Fruit fly (Drosophila melanogaster) whole organism, embryonic: ENCODE results near the gene Eip75B.
A peak's percentile ranks its signal among the peaks of the same experiment; 100 is the strongest.

Experiments
- Atf-2 ChIP-seq: fragments of 200-800 bp; sonication (Bioruptor generic); optimal IDR thresholded peaks from 2 replicates; lab custom pipeline; 2016; ENCODE audit warnings: missing biosample characterization, missing genetic modification characterization
- BEAF-32 ChIP-seq: fragments of 200-800 bp; sonication (Bioruptor generic); optimal IDR thresholded peaks from 3 replicates; lab custom pipeline; 2017; ENCODE audit warnings: missing biosample characterization, missing genetic modification characterization, mild to moderate bottlenecking, moderate library complexity, missing genetic modification reagents
- BtbVII ChIP-seq: fragments of 200-800 bp; sonication (Bioruptor generic); optimal IDR thresholded peaks from 3 replicates; lab custom pipeline; 2017; ENCODE audit warnings: missing biosample characterization, mild to moderate bottlenecking, missing genetic modification characterization
- CG10209 ChIP-seq: fragments of 200-800 bp; sonication (Bioruptor generic); optimal IDR thresholded peaks from 3 replicates; lab custom pipeline; 2017; ENCODE audit warnings: missing biosample characterization, mild to moderate bottlenecking, missing genetic modification characterization, missing genetic modification reagents
- CG10431 ChIP-seq: fragments of 200-800 bp; sonication (Bioruptor generic); optimal IDR thresholded peaks from 3 replicates; lab custom pipeline; 2018; ENCODE audit warnings: missing biosample characterization, mild to moderate bottlenecking, missing genetic modification characterization
- CG10654 ChIP-seq: fragments of 200-800 bp; sonication (Bioruptor generic); optimal IDR thresholded peaks from 2 replicates; lab custom pipeline; 2016; ENCODE audit warnings: missing biosample characterization, missing genetic modification characterization
- CG10979 ChIP-seq: fragments of 200-800 bp; sonication (Bioruptor generic); optimal IDR thresholded peaks from 2 replicates; lab custom pipeline; 2018; ENCODE audit warnings: missing biosample characterization, mild to moderate bottlenecking, missing genetic modification characterization, moderate library complexity
- CG12299 ChIP-seq: fragments of 200-800 bp; sonication (Bioruptor generic); optimal IDR thresholded peaks from 2 replicates; lab custom pipeline; 2018; ENCODE audit warnings: missing biosample characterization, mild to moderate bottlenecking, missing genetic modification characterization
- CG13296 ChIP-seq: fragments of 200-800 bp; sonication (Bioruptor generic); optimal IDR thresholded peaks from 3 replicates; lab custom pipeline; 2018; ENCODE audit warnings: missing biosample characterization, mild to moderate bottlenecking, missing genetic modification characterization
- CG13894 ChIP-seq: fragments of 200-800 bp; sonication (Bioruptor generic); optimal IDR thresholded peaks from 3 replicates; lab custom pipeline; 2018; ENCODE audit warnings: missing biosample characterization, mild to moderate bottlenecking, missing genetic modification characterization, moderate library complexity
- CG14441 ChIP-seq: fragments of 200-800 bp; sonication (Bioruptor generic); IDR thresholded peaks from 2 replicates; pipeline ENCODE4 v1.3.6; 2022; ENCODE audit warnings: missing biosample characterization, missing genetic modification characterization
- CG15269 ChIP-seq: fragments of 200-800 bp; sonication (Bioruptor generic); optimal IDR thresholded peaks from 2 replicates; lab custom pipeline; 2018; ENCODE audit warnings: missing biosample characterization, mild to moderate bottlenecking, missing genetic modification characterization, moderate library complexity
- CG17359 ChIP-seq: fragments of 200-800 bp; sonication (Bioruptor generic); optimal IDR thresholded peaks from 3 replicates; lab custom pipeline; 2018; ENCODE audit warnings: missing biosample characterization, mild to moderate bottlenecking, missing genetic modification characterization, moderate library complexity
- CG17568 ChIP-seq: fragments of 200-800 bp; sonication (Bioruptor generic); optimal IDR thresholded peaks from 2 replicates; lab custom pipeline; 2018; ENCODE audit warnings: missing biosample characterization, mild to moderate bottlenecking, missing genetic modification characterization, moderate library complexity
- CG2120 ChIP-seq: fragments of 200-800 bp; sonication (Bioruptor generic); optimal IDR thresholded peaks from 3 replicates; lab custom pipeline; 2016; ENCODE audit warnings: missing biosample characterization, missing genetic modification characterization
- CG3838 ChIP-seq: fragments of 200-800 bp; sonication (Bioruptor generic); optimal IDR thresholded peaks from 3 replicates; lab custom pipeline; 2016; ENCODE audit warnings: missing biosample characterization, missing genetic modification characterization
- CG4360 ChIP-seq: fragments of 200-800 bp; sonication (Bioruptor generic); IDR thresholded peaks from 2 replicates; pipeline ENCODE4 v1.3.6; 2022; ENCODE audit warnings: missing biosample characterization, missing genetic modification characterization
- CG4617 ChIP-seq: fragments of 200-800 bp; sonication (Bioruptor generic); optimal IDR thresholded peaks from 3 replicates; lab custom pipeline; 2016; ENCODE audit warnings: missing biosample characterization, missing genetic modification characterization, borderline replicate concordance
- CG4730 ChIP-seq: fragments of 200-800 bp; sonication (Bioruptor generic); IDR thresholded peaks from 2 replicates; pipeline ENCODE4 v1.3.6; 2022; ENCODE audit warnings: missing biosample characterization, missing genetic modification characterization
- CG4854 ChIP-seq: fragments of 200-800 bp; sonication (Bioruptor generic); optimal IDR thresholded peaks from 2 replicates; lab custom pipeline; 2016; ENCODE audit warnings: missing biosample characterization, missing genetic modification characterization, inconsistent platforms
- CG6689 ChIP-seq: fragments of 200-800 bp; sonication (Bioruptor generic); IDR thresholded peaks from 2 replicates; pipeline ENCODE4 v1.3.6; 2022; ENCODE audit warnings: missing biosample characterization, missing genetic modification characterization
- Camta ChIP-seq: fragments of 200-800 bp; sonication (Bioruptor generic); optimal IDR thresholded peaks from 2 replicates; lab custom pipeline; 2016; ENCODE audit warnings: missing biosample characterization, missing genetic modification characterization
- Deaf1 ChIP-seq: fragments of 200-800 bp; optimal IDR thresholded peaks from 3 replicates; lab custom pipeline; 2019; ENCODE audit warnings: missing biosample characterization, mild to moderate bottlenecking, missing genetic modification characterization, moderate library complexity
- Dfd ChIP-seq, 2 experiments: fragments of >200 bp; optimal IDR thresholded peaks; 2 replicates each; lab custom pipeline; 2017; ENCODE audit warnings: missing biosample characterization in 2 of 2, missing genetic modification characterization in 2 of 2
- Hey ChIP-seq: fragments of 200-800 bp; sonication (Bioruptor generic); optimal IDR thresholded peaks from 3 replicates; lab custom pipeline; 2018; ENCODE audit warnings: missing biosample characterization, mild to moderate bottlenecking, missing genetic modification characterization
- Hr3 ChIP-seq: fragments of 200-800 bp; sonication (Bioruptor generic); optimal IDR thresholded peaks from 3 replicates; lab custom pipeline; 2016; ENCODE audit warnings: missing biosample characterization, missing genetic modification characterization
- MESR4 ChIP-seq: fragments of 200-800 bp; sonication (Bioruptor generic); optimal IDR thresholded peaks from 2 replicates; lab custom pipeline; 2018; ENCODE audit warnings: missing biosample characterization, mild to moderate bottlenecking, missing genetic modification characterization, moderate library complexity
- NfI ChIP-seq: fragments of 200-800 bp; sonication (Bioruptor generic); optimal IDR thresholded peaks from 3 replicates; lab custom pipeline; 2018; ENCODE audit warnings: missing biosample characterization, mild to moderate bottlenecking, missing genetic modification characterization, moderate library complexity
- Optix ChIP-seq: fragments of 200-800 bp; sonication (Bioruptor generic); IDR thresholded peaks from 3 replicates; pipeline ENCODE4 v1.3.6; 2022; ENCODE audit warnings: missing biosample characterization, missing genetic modification characterization
- Ptx1 ChIP-seq: fragments of 200-800 bp; sonication (Bioruptor generic); IDR thresholded peaks from 2 replicates; pipeline ENCODE4 v1.3.6; 2022; ENCODE audit warnings: missing biosample characterization, missing genetic modification characterization
- ab ChIP-seq: fragments of 200-800 bp; sonication (Bioruptor generic); optimal IDR thresholded peaks from 2 replicates; lab custom pipeline; 2016; ENCODE audit warnings: missing biosample characterization, missing genetic modification characterization
- bowl ChIP-seq: fragments of 200-800 bp; sonication (Bioruptor generic); IDR thresholded peaks from 2 replicates; pipeline ENCODE4 v1.3.6; 2022; ENCODE audit warnings: missing biosample characterization, missing genetic modification characterization
- caup ChIP-seq: fragments of 200-800 bp; sonication (Bioruptor generic); optimal IDR thresholded peaks from 3 replicates; lab custom pipeline; 2017; ENCODE audit warnings: missing biosample characterization, mild to moderate bottlenecking, missing genetic modification characterization, moderate library complexity; ENCODE audit not compliant: severe bottlenecking
- disco-r ChIP-seq: fragments of 200-800 bp; sonication (Bioruptor generic); optimal IDR thresholded peaks from 2 replicates; lab custom pipeline; 2016; ENCODE audit warnings: missing biosample characterization, missing genetic modification characterization
- hth ChIP-seq: fragments of >200 bp; optimal IDR thresholded peaks from 2 replicates; lab custom pipeline; 2017; ENCODE audit warnings: inconsistent platforms
- lov ChIP-seq, 2 experiments: fragments of 200-800 bp in 1 of 2; fragments of >200 bp in 1 of 2; sonication (Bioruptor generic) in 1 of 2; IDR thresholded peaks in 1 of 2; optimal IDR thresholded peaks in 1 of 2; 2 replicates in 1 of 2; 3 replicates in 1 of 2; pipeline versions ENCODE4 v1.3.6 to Lab custom; 2017 to 2022; ENCODE audit warnings: missing biosample characterization in 1 of 2, missing genetic modification characterization in 1 of 2
- oc ChIP-seq: fragments of 200-800 bp; sonication (Bioruptor generic); optimal IDR thresholded peaks from 2 replicates; lab custom pipeline; 2018; ENCODE audit warnings: missing biosample characterization, mild to moderate bottlenecking, missing genetic modification characterization, moderate library complexity
- odd ChIP-seq: fragments of 200-800 bp; sonication (Bioruptor generic); optimal IDR thresholded peaks from 2 replicates; lab custom pipeline; 2017; ENCODE audit warnings: missing biosample characterization, mild to moderate bottlenecking, missing genetic modification characterization
- onecut ChIP-seq: fragments of 200-800 bp; sonication (Bioruptor generic); IDR thresholded peaks from 2 replicates; pipeline ENCODE4 v1.3.6; 2022; ENCODE audit warnings: missing biosample characterization, missing genetic modification characterization
- p53 ChIP-seq: fragments of 200-800 bp; sonication (Bioruptor generic); optimal IDR thresholded peaks from 2 replicates; lab custom pipeline; 2016; ENCODE audit warnings: missing biosample characterization, missing genetic modification characterization
- pan ChIP-seq, 4 experiments: fragments of >200 bp in 3 of 4; fragments of 200-800 bp in 1 of 4; sonication (Bioruptor generic) in 1 of 4; optimal IDR thresholded peaks in 3 of 4; IDR thresholded peaks in 1 of 4; 2 replicates each; pipeline versions ENCODE4 v1.3.6 to Lab custom; 2017 to 2022; ENCODE audit warnings: missing biosample characterization in 2 of 4, missing genetic modification characterization in 2 of 4, mixed read lengths in 1 of 4
- prd ChIP-seq, 3 experiments: fragments of >200 bp in 2 of 3; fragments of 200-800 bp in 1 of 3; sonication (Bioruptor generic) in 1 of 3; optimal IDR thresholded peaks in 2 of 3; IDR thresholded peaks in 1 of 3; 2 replicates in 2 of 3; 3 replicates in 1 of 3; pipeline versions ENCODE4 v1.3.6 to Lab custom; 2017 to 2022; ENCODE audit warnings: missing biosample characterization in 1 of 3, missing genetic modification characterization in 1 of 3
- shn ChIP-seq: fragments of 200-800 bp; sonication (Bioruptor generic); optimal IDR thresholded peaks from 3 replicates; lab custom pipeline; 2016; ENCODE audit warnings: missing biosample characterization, missing genetic modification characterization
- so ChIP-seq: fragments of 200-800 bp; sonication (Bioruptor generic); IDR thresholded peaks from 3 replicates; pipeline ENCODE4 v1.3.6; 2022; ENCODE audit warnings: missing biosample characterization, missing genetic modification characterization
- tgo ChIP-seq: fragments of 200-800 bp; sonication (Bioruptor generic); IDR thresholded peaks from 3 replicates; pipeline ENCODE4 v1.3.6; 2022; ENCODE audit warnings: missing biosample characterization, missing genetic modification characterization
- zen ChIP-seq: fragments of 200-800 bp; sonication (Bioruptor generic); optimal IDR thresholded peaks from 3 replicates; lab custom pipeline; 2018; ENCODE audit warnings: missing biosample characterization, mild to moderate bottlenecking, missing genetic modification characterization, moderate library complexity
- zen2 ChIP-seq: fragments of 200-800 bp; sonication (Bioruptor generic); IDR thresholded peaks from 3 replicates; pipeline ENCODE4 v1.3.6; 2022; ENCODE audit warnings: missing biosample characterization, missing genetic modification characterization; ENCODE audit not compliant: partially characterized antibody

The Eip75B gene

DNA sequence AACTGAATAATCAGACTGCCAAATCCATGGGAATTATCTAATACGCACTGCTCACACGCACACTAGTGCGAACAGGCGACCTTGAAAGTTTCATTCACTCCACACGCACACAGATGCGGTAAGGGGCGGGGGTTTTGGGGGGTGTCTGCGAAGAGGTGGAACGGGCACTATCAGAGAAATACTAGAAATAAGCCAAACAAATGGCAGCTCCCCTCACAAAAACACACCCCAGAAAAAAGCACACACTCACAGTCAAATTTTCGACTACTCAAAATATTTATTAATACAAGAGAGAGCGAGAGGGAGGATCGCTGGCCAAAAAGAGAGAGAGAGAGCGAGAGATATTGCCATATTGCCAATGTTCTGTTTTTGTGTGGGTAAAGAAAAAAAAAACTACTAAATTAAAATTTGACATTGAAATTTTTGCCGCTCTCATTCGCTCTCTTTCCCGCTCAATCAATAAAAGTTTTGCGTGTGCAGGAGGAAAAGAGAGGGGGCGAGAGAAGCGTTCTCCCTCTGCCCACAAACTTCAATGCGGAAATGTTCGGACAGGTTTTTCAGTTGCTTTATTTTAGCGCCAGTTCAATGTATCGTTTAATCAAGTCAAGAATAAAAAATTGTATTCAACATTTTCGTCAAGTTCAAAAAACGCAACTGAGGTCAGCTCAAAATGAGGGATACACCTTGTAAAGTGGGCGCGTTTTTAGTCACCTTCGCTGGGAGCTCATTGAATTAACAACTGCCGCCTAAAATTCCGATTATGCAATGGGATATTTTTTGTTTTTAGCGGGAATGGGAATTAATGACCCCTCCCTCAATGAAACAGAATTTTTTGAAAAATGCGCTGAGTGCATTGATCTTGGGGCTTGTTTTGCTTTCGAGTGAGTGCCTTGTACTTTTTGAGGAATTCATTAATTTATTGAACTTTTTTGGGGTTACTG is 69.0 kb downstream of the Eip75B start (continued):
- TF ChIP-seq Atf-2 (no peak), p53 (GFP tag; lab: Kevin White, UChicago) (no peak), BtbVII (no peak), shn (GFP tag; lab: Kevin White, UChicago) (no peak), CG17568 (GFP tag; lab: Kevin White, UChicago) (no peak), caup (GFP tag; lab: Kevin White, UChicago) (peak; percentile 26), so (GFP tag; lab: Robert Waterston, UW) (peak; percentile 53; the same call in 1 of the 3 replicates), CG4617 (GFP tag; lab: Kevin White, UChicago) (no peak), pan (optimal IDR thresholded peaks at IDR 0.05; lab: Kevin White, UChicago) (no peak), pan (GFP tag; optimal IDR thresholded peaks at IDR 0.05 in 1 of 2, IDR thresholded peaks at IDR 0.05 in 1 of 2) (no peak), zen (tag; lab: Kevin White, UChicago) (no peak), CG15269 (tag; lab: Kevin White, UChicago) (no peak), CG10654 (GFP tag; lab: Kevin White, UChicago) (no peak), lov (optimal IDR thresholded peaks at IDR 0.05; lab: Kevin White, UChicago) (no peak), lov (GFP tag; IDR thresholded peaks at IDR 0.05; lab: Robert Waterston, UW) (no peak), CG10979 (tag; lab: Kevin White, UChicago) (no peak), NfI (no peak), tgo (no peak), CG17359 (tag; lab: Kevin White, UChicago) (no peak), Dfd (GFP tag; optimal IDR thresholded peaks at IDR 0.05; lab: Kevin White, UChicago) (no peak), CG4854 (no peak), CG14441 (GFP tag; lab: Robert Waterston, UW) (no peak), onecut (GFP tag; lab: Robert Waterston, UW) (peak; percentile 85), Hr3 (no peak), odd (no peak), Ptx1 (0 out of 2 replicates have a peak, but pooled peaks have one; percentile 21), Hey (tag; lab: Kevin White, UChicago) (no peak), ab (GFP tag; lab: Kevin White, UChicago) (no peak), CG12299 (tag; lab: Kevin White, UChicago) (no peak), Optix (no peak), CG3838 (GFP tag; lab: Kevin White, UChicago) (no peak), Deaf1 (peak; percentile 59), CG10209 (GFP tag; lab: Kevin White, UChicago) (no peak), hth (lab: Kevin White, UChicago) (no peak), Camta (GFP tag; lab: Kevin White, UChicago) (no peak), prd (optimal IDR thresholded peaks at IDR 0.05; lab: Kevin White, UChicago) (no peak), prd (GFP tag; IDR thresholded peaks at IDR 0.05; lab: Robert Waterston, UW) (no peak), MESR4 (GFP tag; lab: Kevin White, UChicago) (no peak), zen2 (GFP tag; lab: Robert Waterston, UW) (no peak), CG10431 (GFP tag; lab: Kevin White, UChicago) (no peak), disco-r (GFP tag; lab: Kevin White, UChicago) (no peak), CG4360 (GFP tag; lab: Robert Waterston, UW) (no peak), BEAF-32 (GFP tag; lab: Kevin White, UChicago) (no peak), bowl (GFP tag; lab: Robert Waterston, UW) (no peak), CG13296 (no peak), CG6689 (GFP tag; lab: Robert Waterston, UW) (no peak), CG4730 (GFP tag; lab: Robert Waterston, UW) (no peak), oc (tag; lab: Kevin White, UChicago) (no peak), CG2120 (no peak), CG13894 (tag; lab: Kevin White, UChicago) (peak; percentile 56)
